Worm (Caenorhabditis elegans) whole organism, mixed stage, embryonic: ENCODE results near the gene agt-2.

Source experiments
- M03D4.4 ChIP-seq: sonication (generic microtip); optimal IDR thresholded peaks from 2 replicates; lab custom pipeline; 2017; ENCODE audit warnings: mild to moderate bottlenecking, missing genetic modification characterization, missing compliant biosample characterization
- bed-3 ChIP-seq: fragments of 200-800 bp; sonication (Bioruptor generic); optimal IDR thresholded peaks from 3 replicates; lab custom pipeline; 2018; ENCODE audit warnings: mild to moderate bottlenecking, missing genetic modification characterization, moderate library complexity, missing compliant biosample characterization
- blmp-1 ChIP-seq: fragments of 150-350 bp; optimal IDR thresholded peaks from 2 replicates; lab custom pipeline; 2014; ENCODE audit warnings: missing biosample characterization, missing genetic modification characterization
- ceh-39 ChIP-seq: fragments of 150-350 bp; optimal IDR thresholded peaks from 2 replicates; lab custom pipeline; 2014; ENCODE audit warnings: missing biosample characterization, missing genetic modification characterization
- ceh-43 ChIP-seq: fragments of 200-800 bp; sonication (Bioruptor generic); optimal IDR thresholded peaks from 2 replicates; lab custom pipeline; 2018; ENCODE audit warnings: mild to moderate bottlenecking, missing genetic modification characterization, moderate library complexity, missing compliant biosample characterization
- ceh-83 ChIP-seq: fragments of 200-800 bp; sonication (Bioruptor generic); optimal IDR thresholded peaks from 2 replicates; lab custom pipeline; 2018; ENCODE audit warnings: mild to moderate bottlenecking, missing genetic modification characterization, missing compliant biosample characterization
- ces-1 ChIP-seq: fragments of 150-350 bp; optimal IDR thresholded peaks from 2 replicates; lab custom pipeline; 2014; ENCODE audit warnings: missing biosample characterization, missing genetic modification reagents, missing genetic modification characterization
- cnd-1 ChIP-seq: fragments of 200-800 bp; sonication (Bioruptor generic); optimal IDR thresholded peaks from 2 replicates; lab custom pipeline; 2018; ENCODE audit warnings: mild to moderate bottlenecking, missing genetic modification characterization, missing compliant biosample characterization
- drap-1 ChIP-seq: fragments of 200-800 bp; sonication (Bioruptor generic); optimal IDR thresholded peaks from 3 replicates; lab custom pipeline; 2018; ENCODE audit warnings: mild to moderate bottlenecking, missing genetic modification characterization, missing compliant biosample characterization
- elt-1 ChIP-seq: sonication (generic microtip); optimal IDR thresholded peaks from 2 replicates; lab custom pipeline; 2017; ENCODE audit warnings: missing genetic modification characterization, mild to moderate bottlenecking, missing compliant biosample characterization, antibody characterized with exemption, moderate library complexity, borderline replicate concordance; ENCODE audit not compliant: insufficient read depth
- elt-3 ChIP-seq: fragments of 150-350 bp; optimal IDR thresholded peaks from 2 replicates; lab custom pipeline; 2014; ENCODE audit warnings: missing biosample characterization, missing genetic modification characterization
- ham-2 ChIP-seq: fragments of 200-800 bp; sonication (Bioruptor generic); optimal IDR thresholded peaks from 2 replicates; lab custom pipeline; 2018; ENCODE audit warnings: mild to moderate bottlenecking, missing genetic modification characterization, missing compliant biosample characterization
- hlh-1 ChIP-seq: fragments of 150-350 bp; optimal IDR thresholded peaks from 2 replicates; lab custom pipeline; 2014; ENCODE audit warnings: missing biosample characterization, missing genetic modification reagents, missing genetic modification characterization
- lin-13 ChIP-seq: fragments of 150-350 bp; optimal IDR thresholded peaks from 2 replicates; lab custom pipeline; 2014; ENCODE audit warnings: missing biosample characterization, missing genetic modification characterization
- lin-32 ChIP-seq: fragments of 200-800 bp; sonication (Bioruptor generic); optimal IDR thresholded peaks from 2 replicates; lab custom pipeline; 2018; ENCODE audit warnings: mild to moderate bottlenecking, missing genetic modification characterization, missing compliant biosample characterization
- lsy-2 ChIP-seq: fragments of 150-350 bp; optimal IDR thresholded peaks from 2 replicates; lab custom pipeline; 2014; ENCODE audit warnings: missing biosample characterization, missing genetic modification characterization
- mab-5 ChIP-seq: fragments of 150-350 bp; optimal IDR thresholded peaks from 2 replicates; lab custom pipeline; 2014; ENCODE audit warnings: missing biosample characterization, missing genetic modification characterization
- mep-1 ChIP-seq: fragments of 150-350 bp; optimal IDR thresholded peaks from 2 replicates; lab custom pipeline; 2017; ENCODE audit warnings: missing biosample characterization, missing genetic modification reagents, missing genetic modification characterization, inconsistent platforms
- mls-2 ChIP-seq: sonication (generic microtip); optimal IDR thresholded peaks from 2 replicates; lab custom pipeline; 2016; ENCODE audit warnings: mild to moderate bottlenecking, missing genetic modification characterization, moderate library complexity, missing compliant biosample characterization
- nhr-2 ChIP-seq: fragments of 150-350 bp; optimal IDR thresholded peaks from 2 replicates; lab custom pipeline; 2014; ENCODE audit warnings: missing biosample characterization, missing genetic modification characterization
- nhr-237 ChIP-seq: fragments of 150-350 bp; optimal IDR thresholded peaks from 2 replicates; lab custom pipeline; 2014; ENCODE audit warnings: missing biosample characterization, missing genetic modification characterization
- nhr-28 ChIP-seq: fragments of 150-350 bp; optimal IDR thresholded peaks from 2 replicates; lab custom pipeline; 2014; ENCODE audit warnings: missing biosample characterization, missing genetic modification characterization
- nhr-76 ChIP-seq: sonication (generic microtip); optimal IDR thresholded peaks from 2 replicates; lab custom pipeline; 2017; ENCODE audit warnings: missing biosample characterization, missing genetic modification characterization
- pha-4 ChIP-seq: fragments of 150-350 bp; optimal IDR thresholded peaks from 2 replicates; lab custom pipeline; 2018; ENCODE audit warnings: missing biosample characterization, missing genetic modification reagents, missing genetic modification characterization
- sem-2 ChIP-seq: fragments of 200-800 bp; sonication (Bioruptor generic); optimal IDR thresholded peaks from 2 replicates; lab custom pipeline; 2018; ENCODE audit warnings: mild to moderate bottlenecking, missing genetic modification characterization, missing compliant biosample characterization
- snpc-4 ChIP-seq: fragments of 150-350 bp; optimal IDR thresholded peaks from 2 replicates; lab custom pipeline; 2014; ENCODE audit warnings: missing biosample characterization, missing genetic modification characterization
- sptf-1 ChIP-seq: sonication (generic microtip); optimal IDR thresholded peaks from 2 replicates; lab custom pipeline; 2017; ENCODE audit warnings: mild to moderate bottlenecking, missing genetic modification characterization, moderate library complexity, missing compliant biosample characterization
- tbx-8 ChIP-seq: fragments of 200-800 bp; sonication (Bioruptor generic); optimal IDR thresholded peaks from 2 replicates; lab custom pipeline; 2018; ENCODE audit warnings: mild to moderate bottlenecking, missing genetic modification characterization, moderate library complexity, missing compliant biosample characterization
- unc-120 ChIP-seq: sonication (generic microtip); optimal IDR thresholded peaks from 2 replicates; lab custom pipeline; 2017; ENCODE audit warnings: missing genetic modification characterization, missing compliant biosample characterization; ENCODE audit not compliant: poor library complexity, severe bottlenecking
- unc-39 ChIP-seq: fragments of 150-350 bp; optimal IDR thresholded peaks from 2 replicates; lab custom pipeline; 2014; ENCODE audit warnings: missing biosample characterization, missing genetic modification characterization
- unc-62 ChIP-seq: fragments of 150-350 bp; optimal IDR thresholded peaks from 2 replicates; lab custom pipeline; 2014; ENCODE audit warnings: missing biosample characterization, missing genetic modification reagents, missing genetic modification characterization
- zip-8 ChIP-seq: fragments of 150-350 bp; optimal IDR thresholded peaks from 2 replicates; lab custom pipeline; 2014; ENCODE audit warnings: missing biosample characterization, missing genetic modification characterization
- ztf-11 ChIP-seq: fragments of 150-350 bp; optimal IDR thresholded peaks from 2 replicates; lab custom pipeline; 2014; ENCODE audit warnings: missing biosample characterization, missing genetic modification characterization

Gene agt-2

DNA sequence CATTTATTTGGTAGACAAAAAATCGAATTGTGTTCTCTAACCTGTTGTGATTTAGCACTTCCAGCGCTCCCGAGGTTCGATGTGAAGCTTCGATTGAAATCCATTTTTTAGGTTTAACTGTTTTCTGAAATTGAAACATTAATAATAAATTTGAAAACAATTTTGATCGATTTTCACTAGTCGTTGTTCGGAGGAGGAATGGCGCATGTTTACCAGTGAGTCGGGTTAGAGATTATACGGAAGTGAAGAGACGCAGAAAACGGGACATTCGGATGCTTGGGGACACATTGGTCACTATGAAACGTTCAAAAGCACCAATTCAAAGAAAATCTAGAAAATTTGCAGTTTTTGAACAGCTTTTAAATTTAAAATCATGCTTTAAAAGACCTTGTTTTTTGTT lies 25.2 kb upstream of the agt-2 start, which contains the start of gene fbxl-3:
Gene fbxl-3 (minus strand): TSS at position 124 of the 400 bp plus-strand sequence.
- TF ChIP-seq pha-4: peak; percentile 65
- TF ChIP-seq nhr-28 (tag; lab: Kevin White, UChicago): no peak
- TF ChIP-seq drap-1 (GFP tag; lab: Kevin White, UChicago): no peak
- TF ChIP-seq unc-62: no peak

DNA sequence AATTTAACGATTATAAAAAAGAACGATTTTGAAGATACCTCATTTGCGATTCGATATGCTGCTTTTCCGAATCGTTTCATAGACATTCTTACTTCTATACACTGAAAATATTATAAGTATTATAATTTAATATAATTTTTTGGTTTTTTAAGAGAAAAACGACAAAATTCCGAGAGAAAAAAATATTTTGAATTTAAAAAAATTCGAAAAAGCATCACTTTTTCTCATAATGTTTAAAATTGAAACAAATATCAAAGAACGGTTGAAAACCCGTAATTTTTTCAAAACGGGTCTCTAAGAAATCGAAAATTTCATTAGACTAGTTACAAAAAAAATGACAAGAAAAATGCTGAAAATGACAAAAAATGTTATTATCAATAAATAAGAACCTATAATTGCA lies 22.0 kb upstream of the agt-2 start, which contains the start of gene pink-1:
Gene pink-1 (minus strand): TSS at position 101 of the 400 bp plus-strand sequence.
- no peak for TF ChIP-seq nhr-28 (tag; lab: Kevin White, UChicago)

DNA sequence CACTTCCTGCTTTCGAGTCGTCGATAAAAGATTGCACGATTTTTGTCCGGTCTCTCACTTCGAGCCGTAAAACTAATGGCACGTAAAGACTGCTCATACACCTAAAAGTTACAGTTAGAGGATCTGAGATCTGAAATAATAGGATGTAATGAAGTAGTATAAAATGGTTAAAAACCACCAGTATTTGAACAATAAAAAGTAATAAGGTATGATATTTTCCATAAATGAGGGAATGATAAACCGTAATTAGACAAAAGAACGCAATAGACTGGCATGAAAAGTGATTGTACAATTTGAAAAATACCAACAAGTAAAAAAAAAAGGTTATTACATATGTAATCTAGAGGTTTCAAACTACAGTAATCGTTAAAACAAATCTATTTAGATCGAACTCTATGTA lies 19.5 kb upstream of the agt-2 start, which contains the start of gene brap-2:
Gene brap-2 (minus strand): TSS at position 101 of the 400 bp plus-strand sequence.
- TF ChIP-seq mab-5 (tag; lab: Kevin White, UChicago) (no peak), ham-2 (GFP tag; lab: Kevin White, UChicago) (no peak), zip-8 (tag; lab: Kevin White, UChicago) (no peak), tbx-8 (GFP tag; lab: Kevin White, UChicago) (no peak), blmp-1 (tag; lab: Kevin White, UChicago) (no peak), elt-1 (tag; lab: Kevin White, UChicago) (no peak), drap-1 (GFP tag; lab: Kevin White, UChicago) (no peak), sem-2 (GFP tag; lab: Kevin White, UChicago) (no peak), snpc-4 (tag; lab: Kevin White, UChicago) (no peak), ztf-11 (tag; lab: Kevin White, UChicago) (no peak), elt-3 (tag; lab: Kevin White, UChicago) (no peak)

DNA sequence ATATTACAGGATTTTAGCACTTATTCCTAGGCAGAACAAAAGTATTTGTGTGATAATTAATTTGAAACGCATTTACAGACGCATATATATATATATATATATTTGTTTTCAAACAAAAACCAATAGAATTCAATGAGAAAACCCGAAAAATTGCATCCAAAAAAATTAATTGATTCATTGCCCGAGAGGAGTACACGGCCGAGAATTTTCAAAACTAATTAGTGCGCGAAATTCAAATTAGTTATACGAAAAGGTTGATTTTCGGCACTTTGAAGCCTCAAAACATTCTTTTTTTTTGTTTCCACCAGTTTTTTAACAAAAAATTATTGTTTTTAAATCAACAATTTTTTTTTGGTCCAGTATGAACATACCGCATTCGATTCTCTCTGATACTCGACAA lies 17.8 kb upstream of the agt-2 start:
- no peak for TF ChIP-seq ztf-11 (tag; lab: Kevin White, UChicago)
- no peak for TF ChIP-seq elt-1 (tag; lab: Kevin White, UChicago)
- TF ChIP-seq nhr-76 (tag; lab: Kevin White, UChicago): no peak
- no peak for TF ChIP-seq cnd-1

DNA sequence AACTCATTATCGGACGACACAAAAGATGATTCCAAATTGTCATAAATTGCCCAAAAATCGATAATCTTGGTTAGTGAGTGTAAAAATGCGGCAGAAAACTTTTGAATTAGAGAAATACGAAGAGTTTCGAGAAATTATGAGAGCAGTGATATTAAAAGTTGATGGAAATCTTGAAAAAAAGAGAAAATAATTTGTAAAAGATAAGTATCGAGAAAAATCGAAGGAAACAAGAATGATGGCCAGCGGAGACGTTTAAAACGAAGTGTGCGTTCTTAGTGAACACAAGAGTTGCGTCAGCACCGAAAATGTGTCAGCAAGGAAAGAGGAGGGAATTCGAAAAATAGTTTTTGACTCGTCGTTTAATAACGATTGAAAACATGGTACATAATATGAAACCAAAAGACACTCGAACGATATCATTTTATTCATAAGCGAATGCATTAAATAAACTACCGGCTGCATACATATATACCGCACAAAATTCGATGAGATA lies 16.2 kb upstream of the agt-2 start, which contains the start of gene ndx-6:
Gene ndx-6 (minus strand): TSS at position 51 of the 493 bp plus-strand sequence.
- no peak for TF ChIP-seq nhr-28 (tag; lab: Kevin White, UChicago)
- TF ChIP-seq mls-2: peak; percentile 61
- peak; percentile 75 for TF ChIP-seq lin-13 (tag; lab: Kevin White, UChicago)
- TF ChIP-seq bed-3 (GFP tag; lab: Kevin White, UChicago): no peak
- TF ChIP-seq ceh-83 (GFP tag; lab: Kevin White, UChicago): peak; percentile 2
- peak; percentile 25 for TF ChIP-seq hlh-1 (tag; lab: Kevin White, UChicago)
- TF ChIP-seq unc-62: peak; percentile 7
- TF ChIP-seq lsy-2 (tag; lab: Kevin White, UChicago): peak; percentile 78
- TF ChIP-seq ceh-39 (tag; lab: Kevin White, UChicago): no peak
- peak; percentile 46 for TF ChIP-seq M03D4.4 (tag; lab: Kevin White, UChicago)
- TF ChIP-seq unc-39 (tag; lab: Kevin White, UChicago): no peak
- TF ChIP-seq drap-1 (GFP tag; lab: Kevin White, UChicago): peak; percentile 25
- no peak for TF ChIP-seq nhr-2 (tag; lab: Kevin White, UChicago)
- TF ChIP-seq elt-1 (tag; lab: Kevin White, UChicago): no peak
- peak; percentile 82 for TF ChIP-seq pha-4
- peak; percentile 74 for TF ChIP-seq nhr-237 (tag; lab: Kevin White, UChicago)
- TF ChIP-seq lin-32 (GFP tag; lab: Kevin White, UChicago): no peak
- TF ChIP-seq ceh-43 (GFP tag; lab: Kevin White, UChicago): no peak
- no peak for TF ChIP-seq tbx-8 (GFP tag; lab: Kevin White, UChicago)
- peak; percentile 19 for TF ChIP-seq zip-8 (tag; lab: Kevin White, UChicago)
- TF ChIP-seq unc-120 (tag; lab: Kevin White, UChicago): peak; percentile 50
- TF ChIP-seq sptf-1 (tag; lab: Kevin White, UChicago): peak; percentile 71
- TF ChIP-seq ces-1: peak; percentile 34
- TF ChIP-seq mep-1: peak; percentile 92
